Worm (Caenorhabditis elegans) whole organism, L2 larva: ENCODE data around the gene arrd-18.

ENCODE experiments used
- C34F6.9 ChIP-seq: fragments of 150-350 bp; optimal IDR thresholded peaks from 2 replicates; lab custom pipeline; 2014; ENCODE audit warnings: missing biosample characterization, missing genetic modification characterization
- F13H6.1 ChIP-seq: sonication (generic microtip); optimal IDR thresholded peaks from 2 replicates; lab custom pipeline; 2016; ENCODE audit warnings: missing genetic modification characterization, missing compliant biosample characterization
- Y55F3AM.14 ChIP-seq: fragments of 200-800 bp; sonication (Bioruptor generic); optimal IDR thresholded peaks from 2 replicates; lab custom pipeline; 2018; ENCODE audit warnings: mild to moderate bottlenecking, missing genetic modification characterization, missing compliant biosample characterization
- aly-2 ChIP-seq: fragments of 150-350 bp; optimal IDR thresholded peaks from 2 replicates; lab custom pipeline; 2014; ENCODE audit warnings: missing biosample characterization, missing genetic modification characterization
- blmp-1 ChIP-seq: sonication (generic microtip); optimal IDR thresholded peaks from 2 replicates; lab custom pipeline; 2017; ENCODE audit warnings: missing genetic modification characterization, mild to moderate bottlenecking, missing compliant biosample characterization, antibody characterized with exemption, moderate library complexity; ENCODE audit not compliant: insufficient read depth
- ceh-16 ChIP-seq: fragments of 150-350 bp; optimal IDR thresholded peaks from 2 replicates; lab custom pipeline; 2014; ENCODE audit warnings: missing biosample characterization, missing genetic modification characterization
- crh-2 ChIP-seq: sonication (generic microtip); optimal IDR thresholded peaks from 2 replicates; lab custom pipeline; 2017; ENCODE audit warnings: missing biosample characterization, missing genetic modification characterization
- egl-27 ChIP-seq: sonication (generic microtip); optimal IDR thresholded peaks from 3 replicates; lab custom pipeline; 2017; ENCODE audit warnings: missing biosample characterization, missing genetic modification reagents, missing genetic modification characterization
- elt-1 ChIP-seq: fragments of 150-350 bp; optimal IDR thresholded peaks from 2 replicates; lab custom pipeline; 2014; ENCODE audit warnings: missing biosample characterization, missing genetic modification characterization
- gmeb-1 ChIP-seq: fragments of 150-350 bp; optimal IDR thresholded peaks from 2 replicates; lab custom pipeline; 2014; ENCODE audit warnings: missing biosample characterization, missing genetic modification characterization
- lin-11 ChIP-seq: fragments of 150-350 bp; sonication (generic microtip); optimal IDR thresholded peaks from 2 replicates; lab custom pipeline; 2014; ENCODE audit warnings: missing biosample characterization, missing genetic modification characterization, inconsistent platforms, mixed read lengths
- lin-39 ChIP-seq: fragments of 150-350 bp; optimal IDR thresholded peaks from 2 replicates; lab custom pipeline; 2014; ENCODE audit warnings: missing biosample characterization, missing genetic modification reagents, missing genetic modification characterization
- mab-5 ChIP-seq: fragments of 150-350 bp; optimal IDR thresholded peaks from 2 replicates; lab custom pipeline; 2014; ENCODE audit warnings: missing biosample characterization, missing genetic modification characterization
- mbf-1 ChIP-seq: sonication (generic microtip); optimal IDR thresholded peaks from 2 replicates; lab custom pipeline; 2017; ENCODE audit warnings: missing biosample characterization, missing genetic modification characterization
- mdl-1 ChIP-seq, 2 experiments: fragments of 150-350 bp in 1 of 2; sonication (generic microtip) in 1 of 2; optimal IDR thresholded peaks; 2 replicates each; lab custom pipeline; 2017; ENCODE audit warnings: missing biosample characterization in 2 of 2, missing genetic modification characterization in 2 of 2
- nhr-10 ChIP-seq: sonication (generic microtip); optimal IDR thresholded peaks from 2 replicates; lab custom pipeline; 2017; ENCODE audit warnings: missing biosample characterization, missing genetic modification characterization
- nhr-11 ChIP-seq: fragments of 150-350 bp; optimal IDR thresholded peaks from 2 replicates; lab custom pipeline; 2014; ENCODE audit warnings: missing biosample characterization, missing genetic modification characterization
- nhr-12 ChIP-seq: fragments of 150-350 bp; optimal IDR thresholded peaks from 2 replicates; lab custom pipeline; 2014; ENCODE audit warnings: missing biosample characterization, missing genetic modification characterization
- nhr-129 ChIP-seq: fragments of 150-350 bp; optimal IDR thresholded peaks from 2 replicates; lab custom pipeline; 2014; ENCODE audit warnings: missing biosample characterization, missing genetic modification characterization
- nhr-21 ChIP-seq: fragments of 150-350 bp; optimal IDR thresholded peaks from 2 replicates; lab custom pipeline; 2014; ENCODE audit warnings: missing biosample characterization, missing genetic modification characterization
- nhr-23 ChIP-seq: fragments of 150-350 bp; optimal IDR thresholded peaks from 2 replicates; lab custom pipeline; 2014; ENCODE audit warnings: missing biosample characterization, missing genetic modification reagents, missing genetic modification characterization
- nhr-237 ChIP-seq: fragments of 150-350 bp; optimal IDR thresholded peaks from 2 replicates; lab custom pipeline; 2014; ENCODE audit warnings: missing biosample characterization, missing genetic modification characterization
- nhr-25 ChIP-seq: fragments of 150-350 bp; sonication (generic microtip); optimal IDR thresholded peaks from 3 replicates; lab custom pipeline; 2014; ENCODE audit warnings: missing biosample characterization, missing genetic modification characterization
- nhr-6 ChIP-seq: fragments of 150-350 bp; optimal IDR thresholded peaks from 2 replicates; lab custom pipeline; 2014; ENCODE audit warnings: missing biosample characterization, missing genetic modification characterization
- nhr-77 ChIP-seq: fragments of 150-350 bp; optimal IDR thresholded peaks from 2 replicates; lab custom pipeline; 2014; ENCODE audit warnings: missing biosample characterization, missing genetic modification characterization
- skn-1 ChIP-seq: sonication (generic microtip); optimal IDR thresholded peaks from 2 replicates; lab custom pipeline; 2017; ENCODE audit warnings: missing biosample characterization, missing genetic modification characterization
- sma-3 ChIP-seq: sonication (generic microtip); optimal IDR thresholded peaks from 2 replicates; lab custom pipeline; 2016; ENCODE audit warnings: missing genetic modification reagents, missing genetic modification characterization, missing compliant biosample characterization
- sma-9 ChIP-seq, 2 experiments: fragments of 150-350 bp in 1 of 2; sonication (generic microtip) in 1 of 2; optimal IDR thresholded peaks; 2 replicates each; lab custom pipeline; 2014 to 2016; ENCODE audit warnings: missing genetic modification characterization in 2 of 2, mild to moderate bottlenecking in 1 of 2, missing biosample characterization in 1 of 2, missing compliant biosample characterization in 1 of 2, missing genetic modification reagents in 1 of 2, moderate library complexity in 1 of 2
- snpc-4 ChIP-seq: fragments of 150-350 bp; optimal IDR thresholded peaks from 2 replicates; lab custom pipeline; 2014; ENCODE audit warnings: missing biosample characterization, missing genetic modification characterization
- unc-55 ChIP-seq: fragments of 150-350 bp; sonication (generic microtip); optimal IDR thresholded peaks from 3 replicates; lab custom pipeline; 2014; ENCODE audit warnings: missing biosample characterization, missing genetic modification reagents, missing genetic modification characterization
- zag-1 ChIP-seq: fragments of 150-350 bp; optimal IDR thresholded peaks from 2 replicates; lab custom pipeline; 2014; ENCODE audit warnings: missing biosample characterization, missing genetic modification characterization
- ztf-1 ChIP-seq: fragments of 200-800 bp; sonication (Bioruptor generic); conservative IDR thresholded peaks from 2 replicates; pipeline ENCODE4 v1.3.6; 2022; ENCODE audit warnings: missing genetic modification characterization, missing compliant biosample characterization
- ztf-11 ChIP-seq: sonication (generic microtip); optimal IDR thresholded peaks from 2 replicates; lab custom pipeline; 2017; ENCODE audit warnings: missing biosample characterization, missing genetic modification characterization
- ztf-4 ChIP-seq: fragments of 150-350 bp; optimal IDR thresholded peaks from 2 replicates; lab custom pipeline; 2014; ENCODE audit warnings: missing biosample characterization, missing genetic modification characterization

The arrd-18 gene

ce11 chrV:3273156-3273555 is 38.8 kb downstream of the arrd-18 start, which contains the start of gene T28A11.20:
Gene T28A11.20 (minus strand): TSS chrV:3273256.
- TF ChIP-seq nhr-6 (tag; lab: Kevin White, UChicago) (no peak), unc-55 (GFP tag; lab: Kevin White, UChicago) (no peak), nhr-25 (tag; lab: Kevin White, UChicago) (no peak), blmp-1 (tag; lab: Kevin White, UChicago) (no peak), lin-39 (tag; lab: Kevin White, UChicago) (no peak), lin-11 (tag; lab: Kevin White, UChicago) (no peak), nhr-21 (tag; lab: Kevin White, UChicago) (no peak), egl-27 (no peak), nhr-129 (tag; lab: Kevin White, UChicago) (no peak), sma-9 (GFP tag; optimal IDR thresholded peaks at IDR 0.05; lab: Kevin White, UChicago) (no peak), sma-9 (tag; optimal IDR thresholded peaks at IDR 0.05; lab: Kevin White, UChicago) (no peak), nhr-11 (tag; lab: Kevin White, UChicago) (no peak), nhr-12 (no peak), nhr-237 (tag; lab: Kevin White, UChicago) (no peak), gmeb-1 (no peak), mbf-1 (no peak), snpc-4 (tag; lab: Kevin White, UChicago) (no peak)

- TF ChIP-seq skn-1 (tag; lab: Kevin White, UChicago) (no peak), sma-3 (GFP tag; lab: Kevin White, UChicago) (no peak), ceh-16 (tag; lab: Kevin White, UChicago) (no peak), sma-9 (GFP tag; optimal IDR thresholded peaks at IDR 0.05; lab: Kevin White, UChicago) (peak; percentile 33), sma-9 (tag; optimal IDR thresholded peaks at IDR 0.05; lab: Kevin White, UChicago) (no peak), Y55F3AM.14 (GFP tag; lab: Kevin White, UChicago) (no peak), nhr-77 (tag; lab: Kevin White, UChicago) (no peak)
These were observed 42.5 kb downstream of the arrd-18 start, which contains the start of gene T28A11.19 for ce11 chrV:3269407-3269806. Gene T28A11.19 (minus strand): TSS chrV:3269514.

ce11 chrV:3267950-3268349 is 44.0 kb downstream of the arrd-18 start, which contains the start of gene T28A11.18:
Gene T28A11.18 (minus strand): TSS chrV:3268050.
- TF ChIP-seq nhr-129 (tag; lab: Kevin White, UChicago) (no peak), ztf-4 (tag; lab: Kevin White, UChicago) (no peak), ceh-16 (tag; lab: Kevin White, UChicago) (no peak), zag-1 (tag; lab: Kevin White, UChicago) (no peak), F13H6.1 (tag; lab: Kevin White, UChicago) (no peak), C34F6.9 (tag; lab: Kevin White, UChicago) (no peak), ztf-1 (no peak), gmeb-1 (no peak), snpc-4 (tag; lab: Kevin White, UChicago) (no peak), egl-27 (no peak), crh-2 (tag; lab: Kevin White, UChicago) (no peak), blmp-1 (tag; lab: Kevin White, UChicago) (no peak), ztf-11 (no peak), elt-1 (tag; lab: Kevin White, UChicago) (no peak), sma-9 (GFP tag; optimal IDR thresholded peaks at IDR 0.05; lab: Kevin White, UChicago) (no peak), sma-9 (tag; optimal IDR thresholded peaks at IDR 0.05; lab: Kevin White, UChicago) (no peak), mdl-1 (tag; optimal IDR thresholded peaks at IDR 0.05; lab: Kevin White, UChicago) (no peak)

DNA sequence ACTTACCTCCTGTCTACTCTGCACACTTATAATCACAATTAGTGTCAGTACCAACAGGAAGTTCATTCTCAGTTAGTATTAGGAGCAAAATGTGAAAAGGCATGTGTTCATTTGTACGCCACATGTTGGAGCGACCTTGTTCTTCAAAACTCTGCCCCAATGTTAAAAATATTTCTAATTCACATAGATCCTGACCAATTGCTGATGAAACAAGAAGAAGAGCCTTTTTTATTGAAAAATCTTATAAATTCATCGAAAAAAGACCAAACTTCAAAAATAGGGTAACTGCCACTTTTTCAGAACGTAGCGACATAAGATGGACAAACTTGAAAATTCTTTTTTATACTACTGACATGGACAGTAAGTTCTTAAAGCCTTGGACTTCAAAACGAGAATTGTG is 45.7 kb downstream of the arrd-18 start, which contains the start of gene T28A11.17:
Gene T28A11.17, minus strand, starts transcription at position 101 of the 400 bp plus-strand sequence.
- TF ChIP-seq aly-2 (tag; lab: Kevin White, UChicago) (no peak), gmeb-1 (no peak), F13H6.1 (tag; lab: Kevin White, UChicago) (no peak), snpc-4 (tag; lab: Kevin White, UChicago) (no peak), nhr-23 (tag; lab: Kevin White, UChicago) (no peak), nhr-10 (tag; lab: Kevin White, UChicago) (no peak), ztf-1 (no peak), mab-5 (tag; lab: Kevin White, UChicago) (no peak)
